Worm (Caenorhabditis elegans) whole organism, midembryonic: ENCODE data around the gene ger-1.

Experiments used
- T22C8.4 ChIP-seq: fragments of 200-800 bp; sonication (Bioruptor generic); IDR thresholded peaks from 2 replicates; pipeline ENCODE4 v1.3.6; 2022; ENCODE audit warnings: missing genetic modification characterization, missing compliant biosample characterization
- flt-1 ChIP-seq: fragments of 200-800 bp; sonication (Bioruptor generic); IDR thresholded peaks from 2 replicates; pipeline ENCODE4 v1.3.6; 2022; ENCODE audit warnings: missing genetic modification characterization, missing compliant biosample characterization
- klf-2 ChIP-seq: fragments of 200-800 bp; sonication (Bioruptor generic); conservative IDR thresholded peaks from 2 replicates; pipeline ENCODE4 v1.3.6; 2022; ENCODE audit warnings: missing genetic modification reagents, missing genetic modification characterization, missing compliant biosample characterization
- med-1 ChIP-seq: sonication (generic microtip); optimal IDR thresholded peaks from 2 replicates; lab custom pipeline; 2017; ENCODE audit warnings: missing genetic modification characterization, mild to moderate bottlenecking, missing compliant biosample characterization, antibody characterized with exemption, missing genetic modification reagents; ENCODE audit not compliant: insufficient read depth
- ref-1 ChIP-seq: fragments of 200-800 bp; sonication (Bioruptor generic); conservative IDR thresholded peaks from 2 replicates; pipeline ENCODE4 v1.3.6; 2022; ENCODE audit warnings: missing genetic modification reagents, missing genetic modification characterization, missing compliant biosample characterization
- tab-1 ChIP-seq: fragments of 200-800 bp; sonication (Bioruptor generic); IDR thresholded peaks from 2 replicates; pipeline ENCODE4 v1.3.6; 2022; ENCODE audit warnings: missing genetic modification characterization, missing compliant biosample characterization
- ztf-23 ChIP-seq: fragments of 200-800 bp; sonication (Bioruptor generic); IDR thresholded peaks from 2 replicates; pipeline ENCODE4 v1.3.6; 2022; ENCODE audit warnings: missing genetic modification reagents, missing genetic modification characterization, missing compliant biosample characterization

ce11 chrIII:7021156-7021637, 46.1 kb downstream of the ger-1 start, which contains the start of gene rfl-1:
- TF ChIP-seq klf-2 (GFP tag; lab: Robert Waterston, UW), result no peak
- TF ChIP-seq med-1 (GFP tag; lab: Kevin White, UChicago), result no peak
- TF ChIP-seq tab-1 (GFP tag; lab: Robert Waterston, UW), result no peak
- no peak for TF ChIP-seq ztf-23 (GFP tag; lab: Robert Waterston, UW)
- no peak for TF ChIP-seq ref-1 (GFP tag; lab: Robert Waterston, UW)
- TF ChIP-seq flt-1, result no peak
- no peak for TF ChIP-seq T22C8.4
